Fruit fly (Drosophila melanogaster): Measurements from ENCODE around the gene Gr93d.

The Gr93d gene

dm6 chr3R:21827453-21828039 lies 18.9 kb downstream of the Gr93d start:
- TF ChIP-seq CG14711 (tag; optimal IDR thresholded peaks at IDR 0.05) (no peak), CG1620 (GFP tag; optimal IDR thresholded peaks at IDR 0.05) (no peak), pad (GFP tag; optimal IDR thresholded peaks at IDR 0.05) (peak; percentile 55), Mnt (GFP tag; optimal IDR thresholded peaks at IDR 0.05) (no peak)

- TF ChIP-seq Clk (GFP tag; optimal IDR thresholded peaks at IDR 0.05): no peak
- no peak for TF ChIP-seq CG7045 (GFP tag; optimal IDR thresholded peaks at IDR 0.05)
- TF ChIP-seq CG5204 (GFP tag; optimal IDR thresholded peaks at IDR 0.05): no peak
- TF ChIP-seq CG1620 (GFP tag; optimal IDR thresholded peaks at IDR 0.05): no peak
- no peak for TF ChIP-seq cnc (optimal IDR thresholded peaks at IDR 0.05)
- TF ChIP-seq Crg-1 (GFP tag; optimal IDR thresholded peaks at IDR 0.05): no peak
- no peak for TF ChIP-seq CG14711 (tag; optimal IDR thresholded peaks at IDR 0.05)
- no peak for TF ChIP-seq kay (GFP tag; ENCODE audit: borderline replicate concordance)
- TF ChIP-seq CG12768 (GFP tag; optimal IDR thresholded peaks at IDR 0.05): no peak
- no peak for TF ChIP-seq tj (GFP tag; optimal IDR thresholded peaks at IDR 0.05)
- TF ChIP-seq ovo (GFP tag; optimal IDR thresholded peaks at IDR 0.05): no peak
- no peak for TF ChIP-seq Hr96 (GFP tag; optimal IDR thresholded peaks at IDR 0.05)
- TF ChIP-seq bab1 (GFP tag; optimal IDR thresholded peaks at IDR 0.05): no peak
- no peak for TF ChIP-seq cic (GFP tag; optimal IDR thresholded peaks at IDR 0.05)
- no peak for TF ChIP-seq Mnt (GFP tag; optimal IDR thresholded peaks at IDR 0.05)
Observed at dm6 chr3R:21825775-21826558, 20.5 kb downstream of the Gr93d start.

- TF ChIP-seq CG1620 (GFP tag; optimal IDR thresholded peaks at IDR 0.05) (no peak), CG7101 (tag; optimal IDR thresholded peaks at IDR 0.05) (peak; percentile 30), CG12768 (GFP tag; optimal IDR thresholded peaks at IDR 0.05) (no peak), tj (GFP tag; optimal IDR thresholded peaks at IDR 0.05) (no peak), ovo (GFP tag; optimal IDR thresholded peaks at IDR 0.05) (no peak)
Observed at dm6 chr3R:21825140-21825539, 21.3 kb downstream of the Gr93d start.

- TF ChIP-seq cnc (optimal IDR thresholded peaks at IDR 0.05): no peak
- TF ChIP-seq Clk (GFP tag; optimal IDR thresholded peaks at IDR 0.05): no peak
- TF ChIP-seq CG14711 (tag; optimal IDR thresholded peaks at IDR 0.05): no peak
- TF ChIP-seq CG7045 (GFP tag; optimal IDR thresholded peaks at IDR 0.05): no peak
- no peak for TF ChIP-seq pad (GFP tag; optimal IDR thresholded peaks at IDR 0.05)
- no peak for TF ChIP-seq cic (GFP tag; optimal IDR thresholded peaks at IDR 0.05)
- no peak for TF ChIP-seq CG33017 (tag; optimal IDR thresholded peaks at IDR 0.05)
- TF ChIP-seq Hr96 (GFP tag; optimal IDR thresholded peaks at IDR 0.05): no peak
- no peak for TF ChIP-seq CG11617 (GFP tag; optimal IDR thresholded peaks at IDR 0.05)
- TF ChIP-seq tj (GFP tag; optimal IDR thresholded peaks at IDR 0.05): no peak
- TF ChIP-seq kay (GFP tag; ENCODE audit: borderline replicate concordance): no peak
Observed at dm6 chr3R:21824407-21825006, 22.0 kb downstream of the Gr93d start.

- TF ChIP-seq CG14711 (tag; optimal IDR thresholded peaks at IDR 0.05) (peak; percentile 30), CG7045 (GFP tag; optimal IDR thresholded peaks at IDR 0.05) (no peak)
Observed at dm6 chr3R:21823699-21824406, 22.6 kb downstream of the Gr93d start.

- no peak for TF ChIP-seq cnc (optimal IDR thresholded peaks at IDR 0.05)
- TF ChIP-seq ovo (GFP tag; optimal IDR thresholded peaks at IDR 0.05): no peak
- TF ChIP-seq CG12768 (GFP tag; optimal IDR thresholded peaks at IDR 0.05): peak; percentile 22
- peak; percentile 41 for TF ChIP-seq cic (GFP tag; optimal IDR thresholded peaks at IDR 0.05)
- peak; percentile 85 for TF ChIP-seq kay (GFP tag; ENCODE audit: borderline replicate concordance)
- peak; percentile 67 for TF ChIP-seq CG7045 (GFP tag; optimal IDR thresholded peaks at IDR 0.05)
- TF ChIP-seq pad (GFP tag; optimal IDR thresholded peaks at IDR 0.05): no peak
- no peak for TF ChIP-seq Crg-1 (GFP tag; optimal IDR thresholded peaks at IDR 0.05)
- no peak for TF ChIP-seq Clk (GFP tag; optimal IDR thresholded peaks at IDR 0.05)
- no peak for TF ChIP-seq Mnt (GFP tag; optimal IDR thresholded peaks at IDR 0.05)
- TF ChIP-seq Hr96 (GFP tag; optimal IDR thresholded peaks at IDR 0.05): no peak
- no peak for TF ChIP-seq CG5204 (GFP tag; optimal IDR thresholded peaks at IDR 0.05)
- TF ChIP-seq bab1 (GFP tag; optimal IDR thresholded peaks at IDR 0.05): no peak
- no peak for TF ChIP-seq CG14711 (tag; optimal IDR thresholded peaks at IDR 0.05)
- TF ChIP-seq toe (GFP tag; optimal IDR thresholded peaks at IDR 0.05): no peak
- TF ChIP-seq CG33017 (tag; optimal IDR thresholded peaks at IDR 0.05): peak; percentile 6
- TF ChIP-seq tj (GFP tag; optimal IDR thresholded peaks at IDR 0.05): no peak
- no peak for TF ChIP-seq CG1620 (GFP tag; optimal IDR thresholded peaks at IDR 0.05)
- TF ChIP-seq CG7101 (tag; optimal IDR thresholded peaks at IDR 0.05): no peak
- no peak for TF ChIP-seq CG11617 (GFP tag; optimal IDR thresholded peaks at IDR 0.05)
Observed at dm6 chr3R:21823076-21823475, 23.4 kb downstream of the Gr93d start.

Measured in whole organism, adult.